Worm (Caenorhabditis elegans) whole organism, L2 larva: ENCODE results near the gene srb-19.

Experiments
- C34F6.9 ChIP-seq: fragments of 150-350 bp; optimal IDR thresholded peaks from 2 replicates; lab custom pipeline; 2014; ENCODE audit warnings: missing biosample characterization, missing genetic modification characterization
- R02D3.7 ChIP-seq: fragments of 150-350 bp; optimal IDR thresholded peaks from 2 replicates; lab custom pipeline; 2014; ENCODE audit warnings: missing biosample characterization, missing genetic modification characterization
- alr-1 ChIP-seq: fragments of 150-350 bp; optimal IDR thresholded peaks from 2 replicates; lab custom pipeline; 2014; ENCODE audit warnings: missing biosample characterization, missing genetic modification characterization
- aly-2 ChIP-seq: fragments of 150-350 bp; optimal IDR thresholded peaks from 2 replicates; lab custom pipeline; 2014; ENCODE audit warnings: missing biosample characterization, missing genetic modification characterization
- blmp-1 ChIP-seq: sonication (generic microtip); optimal IDR thresholded peaks from 2 replicates; lab custom pipeline; 2017; ENCODE audit warnings: missing genetic modification characterization, mild to moderate bottlenecking, missing compliant biosample characterization, antibody characterized with exemption, moderate library complexity; ENCODE audit not compliant: insufficient read depth
- ceh-16 ChIP-seq: fragments of 150-350 bp; optimal IDR thresholded peaks from 2 replicates; lab custom pipeline; 2014; ENCODE audit warnings: missing biosample characterization, missing genetic modification characterization
- ceh-82 ChIP-seq: fragments of 150-350 bp; optimal IDR thresholded peaks from 2 replicates; lab custom pipeline; 2014; ENCODE audit warnings: missing biosample characterization, missing genetic modification characterization
- dmd-4 ChIP-seq: sonication (generic microtip); optimal IDR thresholded peaks from 2 replicates; lab custom pipeline; 2017; ENCODE audit warnings: missing biosample characterization, missing genetic modification characterization
- egl-27 ChIP-seq: sonication (generic microtip); optimal IDR thresholded peaks from 3 replicates; lab custom pipeline; 2017; ENCODE audit warnings: missing biosample characterization, missing genetic modification reagents, missing genetic modification characterization
- elt-3 ChIP-seq: sonication (generic microtip); optimal IDR thresholded peaks from 2 replicates; lab custom pipeline; 2017; ENCODE audit warnings: missing biosample characterization, missing genetic modification characterization
- gmeb-1 ChIP-seq: fragments of 150-350 bp; optimal IDR thresholded peaks from 2 replicates; lab custom pipeline; 2014; ENCODE audit warnings: missing biosample characterization, missing genetic modification characterization
- lin-11 ChIP-seq: fragments of 150-350 bp; sonication (generic microtip); optimal IDR thresholded peaks from 2 replicates; lab custom pipeline; 2014; ENCODE audit warnings: missing biosample characterization, missing genetic modification characterization, inconsistent platforms, mixed read lengths
- lin-13 ChIP-seq: fragments of 150-350 bp; optimal IDR thresholded peaks from 2 replicates; lab custom pipeline; 2014; ENCODE audit warnings: missing biosample characterization, missing genetic modification reagents, missing genetic modification characterization
- lsy-2 ChIP-seq, 2 experiments: fragments of 150-350 bp in 1 of 2; sonication (generic microtip) in 1 of 2; optimal IDR thresholded peaks; 2 replicates each; lab custom pipeline; 2014 to 2017; ENCODE audit warnings: missing biosample characterization in 2 of 2, missing genetic modification characterization in 2 of 2
- mab-5 ChIP-seq: fragments of 150-350 bp; optimal IDR thresholded peaks from 2 replicates; lab custom pipeline; 2014; ENCODE audit warnings: missing biosample characterization, missing genetic modification characterization
- mbf-1 ChIP-seq: sonication (generic microtip); optimal IDR thresholded peaks from 2 replicates; lab custom pipeline; 2017; ENCODE audit warnings: missing biosample characterization, missing genetic modification characterization
- mdl-1 ChIP-seq, 2 experiments: fragments of 150-350 bp in 1 of 2; sonication (generic microtip) in 1 of 2; optimal IDR thresholded peaks; 2 replicates each; lab custom pipeline; 2017; ENCODE audit warnings: missing biosample characterization in 2 of 2, missing genetic modification characterization in 2 of 2
- nhr-10 ChIP-seq: sonication (generic microtip); optimal IDR thresholded peaks from 2 replicates; lab custom pipeline; 2017; ENCODE audit warnings: missing biosample characterization, missing genetic modification characterization
- nhr-11 ChIP-seq: fragments of 150-350 bp; optimal IDR thresholded peaks from 2 replicates; lab custom pipeline; 2014; ENCODE audit warnings: missing biosample characterization, missing genetic modification characterization
- nhr-129 ChIP-seq: fragments of 150-350 bp; optimal IDR thresholded peaks from 2 replicates; lab custom pipeline; 2014; ENCODE audit warnings: missing biosample characterization, missing genetic modification characterization
- nhr-21 ChIP-seq: fragments of 150-350 bp; optimal IDR thresholded peaks from 2 replicates; lab custom pipeline; 2014; ENCODE audit warnings: missing biosample characterization, missing genetic modification characterization
- nhr-23 ChIP-seq: fragments of 150-350 bp; optimal IDR thresholded peaks from 2 replicates; lab custom pipeline; 2014; ENCODE audit warnings: missing biosample characterization, missing genetic modification reagents, missing genetic modification characterization
- nhr-237 ChIP-seq: fragments of 150-350 bp; optimal IDR thresholded peaks from 2 replicates; lab custom pipeline; 2014; ENCODE audit warnings: missing biosample characterization, missing genetic modification characterization
- nhr-25 ChIP-seq: fragments of 150-350 bp; sonication (generic microtip); optimal IDR thresholded peaks from 3 replicates; lab custom pipeline; 2014; ENCODE audit warnings: missing biosample characterization, missing genetic modification characterization
- nhr-6 ChIP-seq: fragments of 150-350 bp; optimal IDR thresholded peaks from 2 replicates; lab custom pipeline; 2014; ENCODE audit warnings: missing biosample characterization, missing genetic modification characterization
- nhr-77 ChIP-seq: fragments of 150-350 bp; optimal IDR thresholded peaks from 2 replicates; lab custom pipeline; 2014; ENCODE audit warnings: missing biosample characterization, missing genetic modification characterization
- peb-1 ChIP-seq: fragments of 150-350 bp; optimal IDR thresholded peaks from 2 replicates; lab custom pipeline; 2014; ENCODE audit warnings: missing biosample characterization, missing genetic modification characterization
- skn-1 ChIP-seq: sonication (generic microtip); optimal IDR thresholded peaks from 2 replicates; lab custom pipeline; 2017; ENCODE audit warnings: missing biosample characterization, missing genetic modification characterization
- snpc-4 ChIP-seq: fragments of 150-350 bp; optimal IDR thresholded peaks from 2 replicates; lab custom pipeline; 2014; ENCODE audit warnings: missing biosample characterization, missing genetic modification characterization
- unc-55 ChIP-seq: fragments of 150-350 bp; sonication (generic microtip); optimal IDR thresholded peaks from 3 replicates; lab custom pipeline; 2014; ENCODE audit warnings: missing biosample characterization, missing genetic modification reagents, missing genetic modification characterization
- unc-62 ChIP-seq: fragments of 150-350 bp; optimal IDR thresholded peaks from 2 replicates; lab custom pipeline; 2014; ENCODE audit warnings: missing biosample characterization, missing genetic modification reagents, missing genetic modification characterization
- ztf-1 ChIP-seq: fragments of 200-800 bp; sonication (Bioruptor generic); conservative IDR thresholded peaks from 2 replicates; pipeline ENCODE4 v1.3.6; 2022; ENCODE audit warnings: missing genetic modification characterization, missing compliant biosample characterization
- ztf-11 ChIP-seq: sonication (generic microtip); optimal IDR thresholded peaks from 2 replicates; lab custom pipeline; 2017; ENCODE audit warnings: missing biosample characterization, missing genetic modification characterization

Gene srb-19

ce11 chrV:7520077-7520476 is at the start of gene srb-19:
Gene srb-19, minus strand, starts transcription at chrV:7520177.
- no peak for TF ChIP-seq ceh-16 (tag; lab: Kevin White, UChicago)
- no peak for TF ChIP-seq nhr-23 (tag; lab: Kevin White, UChicago)
- TF ChIP-seq ztf-11 (tag; lab: Kevin White, UChicago) = no peak
- no peak for TF ChIP-seq egl-27
- TF ChIP-seq lin-13 (GFP tag; lab: Kevin White, UChicago) = no peak
- no peak for TF ChIP-seq gmeb-1
- no peak for TF ChIP-seq alr-1 (tag; lab: Kevin White, UChicago)
- no peak for TF ChIP-seq mab-5 (tag; lab: Kevin White, UChicago)
- no peak for TF ChIP-seq lin-11 (tag; lab: Kevin White, UChicago)
- no peak for TF ChIP-seq ceh-82 (tag; lab: Kevin White, UChicago)
- TF ChIP-seq nhr-237 (tag; lab: Kevin White, UChicago) = no peak
- TF ChIP-seq mdl-1 (tag; optimal IDR thresholded peaks at IDR 0.05; lab: Kevin White, UChicago) = no peak
- TF ChIP-seq nhr-25 = no peak
- TF ChIP-seq unc-62 (GFP tag; lab: Kevin White, UChicago) = no peak
- no peak for TF ChIP-seq peb-1 (tag; lab: Kevin White, UChicago)
- TF ChIP-seq lsy-2 (tag; optimal IDR thresholded peaks at IDR 0.05; lab: Kevin White, UChicago) = no peak
- TF ChIP-seq, all 48 proteins: peak for 0

- no peak for TF ChIP-seq unc-55 (GFP tag; lab: Kevin White, UChicago)
- TF ChIP-seq nhr-25 = no peak
- TF ChIP-seq nhr-11 = no peak
- TF ChIP-seq blmp-1 (tag; lab: Kevin White, UChicago) = no peak
- no peak for TF ChIP-seq nhr-237 (tag; lab: Kevin White, UChicago)
- TF ChIP-seq snpc-4 (tag; lab: Kevin White, UChicago) = no peak
- no peak for TF ChIP-seq skn-1 (tag; lab: Kevin White, UChicago)
- no peak for TF ChIP-seq mab-5 (tag; lab: Kevin White, UChicago)
- TF ChIP-seq elt-3 (tag; lab: Kevin White, UChicago) = no peak
- TF ChIP-seq C34F6.9 (tag; lab: Kevin White, UChicago) = no peak
- TF ChIP-seq nhr-6 (tag; lab: Kevin White, UChicago) = no peak
- no peak for TF ChIP-seq nhr-21 (tag; lab: Kevin White, UChicago)
- TF ChIP-seq dmd-4 = no peak
- no peak for TF ChIP-seq nhr-129
These were observed 43.0 kb upstream of the srb-19 start, which contains the start of gene F19F10.1 for ce11 chrV:7562947-7563346. Gene F19F10.1, plus strand, starts transcription at chrV:7563247.

- TF ChIP-seq R02D3.7 = no peak
- TF ChIP-seq, all 48 proteins: peak for 0
These were observed 38.7 kb upstream of the srb-19 start, which contains the start of gene ets-7 for ce11 chrV:7558693-7559092. Gene ets-7, minus strand, starts transcription at chrV:7558793.

- TF ChIP-seq aly-2 (tag; lab: Kevin White, UChicago) (no peak), nhr-23 (tag; lab: Kevin White, UChicago) (no peak), R02D3.7 (no peak), snpc-4 (tag; lab: Kevin White, UChicago) (no peak), nhr-10 (tag; lab: Kevin White, UChicago) (no peak), nhr-77 (no peak), mab-5 (tag; lab: Kevin White, UChicago) (no peak), alr-1 (tag; lab: Kevin White, UChicago) (no peak), skn-1 (tag; lab: Kevin White, UChicago) (no peak), ceh-82 (tag; lab: Kevin White, UChicago) (no peak), ztf-1 (no peak), elt-3 (tag; lab: Kevin White, UChicago) (no peak), C34F6.9 (tag; lab: Kevin White, UChicago) (no peak)
These were observed 35.9 kb upstream of the srb-19 start for ce11 chrV:7555875-7556274.

- no peak for TF ChIP-seq peb-1 (tag; lab: Kevin White, UChicago)
- no peak for TF ChIP-seq mbf-1 (tag; lab: Kevin White, UChicago)
These were observed 33.9 kb upstream of the srb-19 start, which contains the start of gene ttr-10 for ce11 chrV:7553873-7554362. Gene ttr-10, minus strand, starts transcription at chrV:7553923.
